Fruit fly (Drosophila melanogaster): ENCODE data around the gene FoxK.

The FoxK gene

DNA sequence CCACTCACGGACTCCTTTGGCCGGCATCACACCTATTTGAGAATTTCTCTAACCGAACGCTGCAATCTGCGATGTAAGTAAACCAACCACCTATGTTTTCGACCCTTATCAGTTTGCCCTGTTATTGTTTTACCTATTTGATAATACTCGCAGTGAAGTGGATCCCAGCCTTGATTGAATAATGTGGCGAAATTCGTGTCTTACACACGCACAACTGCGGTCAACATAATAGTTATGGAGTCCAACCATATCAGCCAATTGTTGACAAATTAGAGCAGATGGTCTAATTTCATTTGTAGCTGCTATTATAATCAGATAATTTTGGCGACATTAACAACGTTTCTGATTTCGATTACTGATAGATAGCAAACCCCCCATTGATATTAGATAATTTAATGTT lies 49.5 kb downstream of the FoxK start:
- TF ChIP-seq noc (tag; optimal IDR thresholded peaks at IDR 0.05), result no peak

DNA sequence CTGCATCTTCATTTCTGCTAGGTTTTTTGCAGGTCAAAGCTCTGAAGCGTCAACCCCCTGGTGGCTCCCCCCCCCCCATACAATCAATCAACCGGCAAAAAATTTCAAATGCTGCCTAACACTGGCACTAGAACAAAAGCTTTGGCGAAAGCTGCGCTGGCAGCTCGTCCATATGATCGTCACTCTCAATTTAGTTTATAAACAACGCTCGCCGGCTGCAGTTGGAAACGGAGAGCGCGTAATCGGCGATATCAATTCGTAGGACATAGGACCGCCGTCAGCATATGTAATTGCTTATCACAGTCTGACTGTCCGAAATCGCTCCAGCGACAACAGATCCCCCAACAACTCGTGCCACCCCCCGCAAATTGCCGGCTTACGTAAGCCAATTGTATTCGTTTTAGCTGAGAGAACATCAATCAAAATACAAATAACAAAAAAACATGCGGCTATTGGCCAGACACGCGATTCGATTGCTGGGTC lies 50.2 kb downstream of the FoxK start, which contains the start of gene Mocs1:
Gene Mocs1 (plus strand): TSS at position 155 of the 483 bp plus-strand sequence.
- peak; percentile 67 for TF ChIP-seq noc (tag; optimal IDR thresholded peaks at IDR 0.05)

DNA sequence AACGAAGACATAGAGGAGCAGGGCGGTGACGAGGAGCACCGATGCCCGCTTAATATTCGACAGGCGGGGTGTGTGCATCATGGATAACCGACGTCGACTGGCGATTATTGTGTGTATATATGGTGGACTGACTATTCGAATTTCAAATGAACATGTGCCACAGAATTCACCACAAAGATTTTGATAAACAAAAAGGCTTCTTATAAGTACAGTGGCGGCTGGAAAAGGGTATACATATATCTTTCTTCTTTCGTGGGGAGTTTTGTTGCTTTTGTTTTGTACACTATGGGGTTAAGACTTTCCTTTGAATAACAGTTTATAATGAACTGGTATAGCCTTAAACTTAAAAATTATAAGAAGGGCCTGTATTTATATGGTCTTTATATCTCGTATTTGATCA lies 50.8 kb downstream of the FoxK start, which contains the start of gene CG6310:
Gene CG6310 (minus strand): TSS at position 101 of the 400 bp plus-strand sequence.
- no peak for TF ChIP-seq noc (tag; optimal IDR thresholded peaks at IDR 0.05)

dm6 chr3L:11065850-11066249 lies 54.7 kb downstream of the FoxK start:
- no peak for TF ChIP-seq noc (tag; optimal IDR thresholded peaks at IDR 0.05)

DNA sequence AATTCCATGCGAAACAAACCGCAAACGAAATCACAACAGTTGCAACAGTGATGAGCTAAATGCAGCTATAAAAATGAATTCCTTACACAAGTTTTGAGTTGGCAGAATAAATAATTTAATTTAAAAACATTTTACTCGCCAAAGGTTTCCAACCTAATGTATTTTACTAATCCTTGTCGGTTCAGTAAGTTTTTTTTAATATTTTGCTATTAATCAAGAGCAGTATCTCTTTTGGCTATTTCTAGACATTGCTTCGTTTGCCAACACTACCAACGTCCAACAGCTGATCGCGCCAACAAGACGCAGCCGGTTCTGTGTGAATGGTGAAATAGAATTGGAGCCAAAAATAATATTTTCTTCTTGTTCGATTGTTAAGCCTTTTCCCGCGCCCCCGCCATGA lies 55.9 kb downstream of the FoxK start, which contains the start of the genes CG32075, CG45101 and SuUR:
Gene CG32075 (minus strand): TSS at position 253 of the 400 bp plus-strand sequence.
Gene CG45101 (plus strand): TSS at position 303 of the 400 bp plus-strand sequence.
Gene SuUR (plus strand): TSS at position 303 of the 400 bp plus-strand sequence.
- TF ChIP-seq noc (tag; optimal IDR thresholded peaks at IDR 0.05), result peak; percentile 79
